Worm (Caenorhabditis elegans) whole organism, L2 larva: ENCODE measurements around the gene F44E7.5.

ENCODE experiments used
- C34F6.9 ChIP-seq: fragments of 150-350 bp; optimal IDR thresholded peaks from 2 replicates; lab custom pipeline; 2014; ENCODE audit warnings: missing biosample characterization, missing genetic modification characterization
- F13H6.1 ChIP-seq: sonication (generic microtip); optimal IDR thresholded peaks from 2 replicates; lab custom pipeline; 2016; ENCODE audit warnings: missing genetic modification characterization, missing compliant biosample characterization
- R02D3.7 ChIP-seq: fragments of 150-350 bp; optimal IDR thresholded peaks from 2 replicates; lab custom pipeline; 2014; ENCODE audit warnings: missing biosample characterization, missing genetic modification characterization
- Y55F3AM.14 ChIP-seq: fragments of 200-800 bp; sonication (Bioruptor generic); optimal IDR thresholded peaks from 2 replicates; lab custom pipeline; 2018; ENCODE audit warnings: mild to moderate bottlenecking, missing genetic modification characterization, missing compliant biosample characterization
- ZK546.5 ChIP-seq: sonication (generic microtip); optimal IDR thresholded peaks from 2 replicates; lab custom pipeline; 2017; ENCODE audit warnings: missing biosample characterization, missing genetic modification characterization
- alr-1 ChIP-seq: fragments of 150-350 bp; optimal IDR thresholded peaks from 2 replicates; lab custom pipeline; 2014; ENCODE audit warnings: missing biosample characterization, missing genetic modification characterization
- blmp-1 ChIP-seq: sonication (generic microtip); optimal IDR thresholded peaks from 2 replicates; lab custom pipeline; 2017; ENCODE audit warnings: missing genetic modification characterization, mild to moderate bottlenecking, missing compliant biosample characterization, antibody characterized with exemption, moderate library complexity; ENCODE audit not compliant: insufficient read depth
- ceh-16 ChIP-seq: fragments of 150-350 bp; optimal IDR thresholded peaks from 2 replicates; lab custom pipeline; 2014; ENCODE audit warnings: missing biosample characterization, missing genetic modification characterization
- ceh-82 ChIP-seq: fragments of 150-350 bp; optimal IDR thresholded peaks from 2 replicates; lab custom pipeline; 2014; ENCODE audit warnings: missing biosample characterization, missing genetic modification characterization
- crh-2 ChIP-seq: sonication (generic microtip); optimal IDR thresholded peaks from 2 replicates; lab custom pipeline; 2017; ENCODE audit warnings: missing biosample characterization, missing genetic modification characterization
- dmd-4 ChIP-seq: sonication (generic microtip); optimal IDR thresholded peaks from 2 replicates; lab custom pipeline; 2017; ENCODE audit warnings: missing biosample characterization, missing genetic modification characterization
- egl-27 ChIP-seq: sonication (generic microtip); optimal IDR thresholded peaks from 3 replicates; lab custom pipeline; 2017; ENCODE audit warnings: missing biosample characterization, missing genetic modification reagents, missing genetic modification characterization
- elt-3 ChIP-seq: sonication (generic microtip); optimal IDR thresholded peaks from 2 replicates; lab custom pipeline; 2017; ENCODE audit warnings: missing biosample characterization, missing genetic modification characterization
- fos-1 ChIP-seq: fragments of 150-350 bp; optimal IDR thresholded peaks from 2 replicates; lab custom pipeline; 2014; ENCODE audit warnings: missing biosample characterization, missing genetic modification characterization
- gmeb-1 ChIP-seq: fragments of 150-350 bp; optimal IDR thresholded peaks from 2 replicates; lab custom pipeline; 2014; ENCODE audit warnings: missing biosample characterization, missing genetic modification characterization
- lin-11 ChIP-seq: fragments of 150-350 bp; sonication (generic microtip); optimal IDR thresholded peaks from 2 replicates; lab custom pipeline; 2014; ENCODE audit warnings: missing biosample characterization, missing genetic modification characterization, inconsistent platforms, mixed read lengths
- lin-13 ChIP-seq: fragments of 150-350 bp; optimal IDR thresholded peaks from 2 replicates; lab custom pipeline; 2014; ENCODE audit warnings: missing biosample characterization, missing genetic modification reagents, missing genetic modification characterization
- lin-39 ChIP-seq: fragments of 150-350 bp; optimal IDR thresholded peaks from 2 replicates; lab custom pipeline; 2014; ENCODE audit warnings: missing biosample characterization, missing genetic modification reagents, missing genetic modification characterization
- lsy-2 ChIP-seq, 2 experiments: fragments of 150-350 bp in 1 of 2; sonication (generic microtip) in 1 of 2; optimal IDR thresholded peaks; 2 replicates each; lab custom pipeline; 2014 to 2017; ENCODE audit warnings: missing biosample characterization in 2 of 2, missing genetic modification characterization in 2 of 2
- mab-5 ChIP-seq: fragments of 150-350 bp; optimal IDR thresholded peaks from 2 replicates; lab custom pipeline; 2014; ENCODE audit warnings: missing biosample characterization, missing genetic modification characterization
- mbf-1 ChIP-seq: sonication (generic microtip); optimal IDR thresholded peaks from 2 replicates; lab custom pipeline; 2017; ENCODE audit warnings: missing biosample characterization, missing genetic modification characterization
- mdl-1 ChIP-seq, 2 experiments: fragments of 150-350 bp in 1 of 2; sonication (generic microtip) in 1 of 2; optimal IDR thresholded peaks; 2 replicates each; lab custom pipeline; 2017; ENCODE audit warnings: missing biosample characterization in 2 of 2, missing genetic modification characterization in 2 of 2
- nhr-10 ChIP-seq: sonication (generic microtip); optimal IDR thresholded peaks from 2 replicates; lab custom pipeline; 2017; ENCODE audit warnings: missing biosample characterization, missing genetic modification characterization
- nhr-12 ChIP-seq: fragments of 150-350 bp; optimal IDR thresholded peaks from 2 replicates; lab custom pipeline; 2014; ENCODE audit warnings: missing biosample characterization, missing genetic modification characterization
- nhr-129 ChIP-seq: fragments of 150-350 bp; optimal IDR thresholded peaks from 2 replicates; lab custom pipeline; 2014; ENCODE audit warnings: missing biosample characterization, missing genetic modification characterization
- nhr-21 ChIP-seq: fragments of 150-350 bp; optimal IDR thresholded peaks from 2 replicates; lab custom pipeline; 2014; ENCODE audit warnings: missing biosample characterization, missing genetic modification characterization
- nhr-23 ChIP-seq: fragments of 150-350 bp; optimal IDR thresholded peaks from 2 replicates; lab custom pipeline; 2014; ENCODE audit warnings: missing biosample characterization, missing genetic modification reagents, missing genetic modification characterization
- nhr-237 ChIP-seq: fragments of 150-350 bp; optimal IDR thresholded peaks from 2 replicates; lab custom pipeline; 2014; ENCODE audit warnings: missing biosample characterization, missing genetic modification characterization
- nhr-25 ChIP-seq: fragments of 150-350 bp; sonication (generic microtip); optimal IDR thresholded peaks from 3 replicates; lab custom pipeline; 2014; ENCODE audit warnings: missing biosample characterization, missing genetic modification characterization
- nhr-6 ChIP-seq: fragments of 150-350 bp; optimal IDR thresholded peaks from 2 replicates; lab custom pipeline; 2014; ENCODE audit warnings: missing biosample characterization, missing genetic modification characterization
- peb-1 ChIP-seq: fragments of 150-350 bp; optimal IDR thresholded peaks from 2 replicates; lab custom pipeline; 2014; ENCODE audit warnings: missing biosample characterization, missing genetic modification characterization
- sem-4 ChIP-seq: fragments of 150-350 bp; optimal IDR thresholded peaks from 2 replicates; lab custom pipeline; 2014; ENCODE audit warnings: missing biosample characterization, missing genetic modification reagents, missing genetic modification characterization
- skn-1 ChIP-seq: sonication (generic microtip); optimal IDR thresholded peaks from 2 replicates; lab custom pipeline; 2017; ENCODE audit warnings: missing biosample characterization, missing genetic modification characterization
- sma-3 ChIP-seq: sonication (generic microtip); optimal IDR thresholded peaks from 2 replicates; lab custom pipeline; 2016; ENCODE audit warnings: missing genetic modification reagents, missing genetic modification characterization, missing compliant biosample characterization
- sma-9 ChIP-seq, 2 experiments: fragments of 150-350 bp in 1 of 2; sonication (generic microtip) in 1 of 2; optimal IDR thresholded peaks; 2 replicates each; lab custom pipeline; 2014 to 2016; ENCODE audit warnings: missing genetic modification characterization in 2 of 2, mild to moderate bottlenecking in 1 of 2, missing biosample characterization in 1 of 2, missing compliant biosample characterization in 1 of 2, missing genetic modification reagents in 1 of 2, moderate library complexity in 1 of 2
- unc-39 ChIP-seq: fragments of 150-350 bp; optimal IDR thresholded peaks from 2 replicates; lab custom pipeline; 2014; ENCODE audit warnings: missing biosample characterization, missing genetic modification characterization
- unc-62 ChIP-seq: fragments of 150-350 bp; optimal IDR thresholded peaks from 2 replicates; lab custom pipeline; 2014; ENCODE audit warnings: missing biosample characterization, missing genetic modification reagents, missing genetic modification characterization
- zag-1 ChIP-seq: fragments of 150-350 bp; optimal IDR thresholded peaks from 2 replicates; lab custom pipeline; 2014; ENCODE audit warnings: missing biosample characterization, missing genetic modification characterization
- ztf-11 ChIP-seq: sonication (generic microtip); optimal IDR thresholded peaks from 2 replicates; lab custom pipeline; 2017; ENCODE audit warnings: missing biosample characterization, missing genetic modification characterization
- ztf-4 ChIP-seq: fragments of 150-350 bp; optimal IDR thresholded peaks from 2 replicates; lab custom pipeline; 2014; ENCODE audit warnings: missing biosample characterization, missing genetic modification characterization

The F44E7.5 gene

ce11 chrV:5768292-5768695 lies 12.4 kb downstream of the F44E7.5 start:
- TF ChIP-seq nhr-10 (tag; lab: Kevin White, UChicago) (no peak), fos-1 (tag; lab: Kevin White, UChicago) (peak; percentile 39), skn-1 (tag; lab: Kevin White, UChicago) (no peak), nhr-21 (tag; lab: Kevin White, UChicago) (peak; percentile 94), dmd-4 (no peak), lsy-2 (tag; optimal IDR thresholded peaks at IDR 0.05; lab: Kevin White, UChicago) (peak in 1 of 2 experiments; percentile 19), alr-1 (tag; lab: Kevin White, UChicago) (no peak), lin-11 (tag; lab: Kevin White, UChicago) (no peak), zag-1 (tag; lab: Kevin White, UChicago) (no peak), unc-62 (GFP tag; lab: Kevin White, UChicago) (no peak), ztf-11 (tag; lab: Kevin White, UChicago) (no peak), nhr-129 (tag; lab: Kevin White, UChicago) (peak; percentile 62), egl-27 (peak; percentile 78), peb-1 (tag; lab: Kevin White, UChicago) (no peak), lin-13 (GFP tag; lab: Kevin White, UChicago) (no peak), F13H6.1 (tag; lab: Kevin White, UChicago) (peak; percentile 90), ceh-16 (tag; lab: Kevin White, UChicago) (no peak), unc-39 (tag; lab: Kevin White, UChicago) (no peak), nhr-12 (tag; lab: Kevin White, UChicago) (no peak), sem-4 (tag; lab: Kevin White, UChicago) (peak; percentile 17), nhr-25 (tag; lab: Kevin White, UChicago) (peak; percentile 49), ztf-4 (tag; lab: Kevin White, UChicago) (no peak), R02D3.7 (tag; lab: Kevin White, UChicago) (no peak), blmp-1 (tag; lab: Kevin White, UChicago) (peak; percentile 81), sma-9 (GFP tag; optimal IDR thresholded peaks at IDR 0.05; lab: Kevin White, UChicago) (peak; percentile 92), sma-9 (tag; optimal IDR thresholded peaks at IDR 0.05; lab: Kevin White, UChicago) (peak; percentile 10), elt-3 (tag; lab: Kevin White, UChicago) (no peak), C34F6.9 (tag; lab: Kevin White, UChicago) (no peak), Y55F3AM.14 (peak; percentile 39), lin-39 (tag; lab: Kevin White, UChicago) (no peak), nhr-6 (tag; lab: Kevin White, UChicago) (no peak), mab-5 (tag; lab: Kevin White, UChicago) (peak; percentile 19), mdl-1 (tag; optimal IDR thresholded peaks at IDR 0.05; lab: Kevin White, UChicago) (peak; percentile 77 to 78), nhr-23 (tag; lab: Kevin White, UChicago) (no peak), sma-3 (GFP tag; lab: Kevin White, UChicago) (peak; percentile 94), mbf-1 (tag; lab: Kevin White, UChicago) (no peak), gmeb-1 (tag; lab: Kevin White, UChicago) (peak; percentile 57), crh-2 (tag; lab: Kevin White, UChicago) (peak; percentile 63), nhr-237 (tag; lab: Kevin White, UChicago) (no peak)
- TF ChIP-seq, all 48 proteins: peak for 16

- TF ChIP-seq ceh-82 (tag; lab: Kevin White, UChicago): no peak
- TF ChIP-seq nhr-21 (tag; lab: Kevin White, UChicago): no peak
- TF ChIP-seq sma-9 (GFP tag; optimal IDR thresholded peaks at IDR 0.05; lab: Kevin White, UChicago): peak; percentile 25
- TF ChIP-seq sma-9 (tag; optimal IDR thresholded peaks at IDR 0.05; lab: Kevin White, UChicago): no peak
- TF ChIP-seq crh-2 (tag; lab: Kevin White, UChicago): peak; percentile 2
- TF ChIP-seq elt-3 (tag; lab: Kevin White, UChicago): no peak
- TF ChIP-seq lin-13 (GFP tag; lab: Kevin White, UChicago): no peak
- TF ChIP-seq ZK546.5: no peak
- TF ChIP-seq zag-1 (tag; lab: Kevin White, UChicago): no peak
- no peak for TF ChIP-seq lsy-2 (tag; optimal IDR thresholded peaks at IDR 0.05; lab: Kevin White, UChicago)
- no peak for TF ChIP-seq unc-39 (tag; lab: Kevin White, UChicago)
- no peak for TF ChIP-seq nhr-10 (tag; lab: Kevin White, UChicago)
- no peak for TF ChIP-seq nhr-129 (tag; lab: Kevin White, UChicago)
- no peak for TF ChIP-seq C34F6.9 (tag; lab: Kevin White, UChicago)
- TF ChIP-seq fos-1 (tag; lab: Kevin White, UChicago): no peak
These were observed 15.6 kb downstream of the F44E7.5 start, which contains the start of gene pgph-2 for ce11 chrV:5765081-5765480. pgph-2 (plus strand) TSS chrV:5765127.
